Fruit fly (Drosophila melanogaster) whole organism, wandering third instar larva: ENCODE data around the gene CG18764.

Source experiments
- Abd-B ChIP-seq: fragments of >200 bp; optimal IDR thresholded peaks from 2 replicates; lab custom pipeline; 2017; ENCODE audit warnings: missing biosample characterization, missing genetic modification characterization
- Vsx2 ChIP-seq: fragments of 200-300, 225-300 bp; sonication (Bioruptor generic); optimal IDR thresholded peaks from 2 replicates; lab custom pipeline; 2018; ENCODE audit warnings: missing biosample characterization, missing genetic modification characterization; ENCODE audit not compliant: partially characterized antibody
- br ChIP-seq: fragments of 200-800 bp; sonication (Bioruptor generic); optimal IDR thresholded peaks from 2 replicates; lab custom pipeline; 2016; ENCODE audit warnings: missing biosample characterization, missing genetic modification characterization
- dmrt93B ChIP-seq: fragments of 200-800 bp; sonication (Bioruptor generic); optimal IDR thresholded peaks from 2 replicates; lab custom pipeline; 2018; ENCODE audit warnings: missing biosample characterization, mild to moderate bottlenecking, missing genetic modification characterization
- jim ChIP-seq: fragments of 175-275, 200-325 bp; sonication (Bioruptor generic); optimal IDR thresholded peaks from 2 replicates; lab custom pipeline; 2016; ENCODE audit warnings: missing biosample characterization, mild to moderate bottlenecking, missing genetic modification characterization
- usp ChIP-seq: fragments of >200 bp; optimal IDR thresholded peaks from 2 replicates; lab custom pipeline; 2017; ENCODE audit warnings: missing biosample characterization, missing genetic modification characterization

- TF ChIP-seq jim, result no peak
- TF ChIP-seq usp (GFP tag; lab: Kevin White, UChicago), result no peak
- TF ChIP-seq Vsx2, result no peak
- TF ChIP-seq br (GFP tag; lab: Kevin White, UChicago), result peak; percentile 58
- peak; percentile 39 for TF ChIP-seq dmrt93B (GFP tag; lab: Kevin White, UChicago)
- no peak for TF ChIP-seq Abd-B (GFP tag; lab: Kevin White, UChicago)
Observed at dm6 chr3R:11650105-11651039, 23.7 kb downstream of the CG18764 start, which contains the start of the genes Csk and Elp1.
